Worm (Caenorhabditis elegans) whole organism, early embryonic: ENCODE results near the gene C13B9.2.

ENCODE experiments used
- B0310.2 ChIP-seq: sonication (generic microtip); optimal IDR thresholded peaks from 2 replicates; lab custom pipeline; 2016; ENCODE audit warnings: mild to moderate bottlenecking, missing genetic modification characterization, missing compliant biosample characterization
- F13C5.2 ChIP-seq: sonication (generic microtip); optimal IDR thresholded peaks from 2 replicates; lab custom pipeline; 2017; ENCODE audit warnings: mild to moderate bottlenecking, missing genetic modification characterization, inconsistent platforms, missing compliant biosample characterization
- aly-1 ChIP-seq: sonication (generic microtip); optimal IDR thresholded peaks from 2 replicates; lab custom pipeline; 2016; ENCODE audit warnings: missing genetic modification characterization, missing compliant biosample characterization
- ama-1 ChIP-seq: fragments of 150-350 bp; optimal IDR thresholded peaks from 2 replicates; lab custom pipeline; 2014
- ceh-13 ChIP-seq: fragments of 200-800 bp; sonication (Bioruptor generic); optimal IDR thresholded peaks from 2 replicates; lab custom pipeline; 2018; ENCODE audit warnings: mild to moderate bottlenecking, missing genetic modification characterization, missing compliant biosample characterization
- ceh-36 ChIP-seq: sonication (generic microtip); optimal IDR thresholded peaks from 2 replicates; lab custom pipeline; 2016; ENCODE audit warnings: missing genetic modification characterization, inconsistent platforms, missing compliant biosample characterization
- ets-7 ChIP-seq: sonication (generic microtip); optimal IDR thresholded peaks from 2 replicates; lab custom pipeline; 2016; ENCODE audit warnings: missing genotype, missing genetic modification characterization, missing compliant biosample characterization
- flt-1 ChIP-seq: fragments of 200-800 bp; sonication (Bioruptor generic); IDR thresholded peaks from 2 replicates; pipeline ENCODE4 v1.3.6; 2022; ENCODE audit warnings: missing genetic modification characterization, missing compliant biosample characterization
- hmbx-1 ChIP-seq: sonication (generic microtip); optimal IDR thresholded peaks from 2 replicates; lab custom pipeline; 2016; ENCODE audit warnings: mild to moderate bottlenecking, missing genetic modification characterization, missing compliant biosample characterization
- hmg-4 ChIP-seq: fragments of 200-800 bp; sonication (Bioruptor generic); optimal IDR thresholded peaks from 2 replicates; lab custom pipeline; 2018; ENCODE audit warnings: mild to moderate bottlenecking, missing genetic modification characterization, missing compliant biosample characterization
- hnd-1 ChIP-seq: sonication (generic microtip); optimal IDR thresholded peaks from 2 replicates; lab custom pipeline; 2016; ENCODE audit warnings: missing genetic modification characterization, missing compliant biosample characterization
- pes-1 ChIP-seq: fragments of 200-800 bp; sonication (Bioruptor generic); IDR thresholded peaks from 2 replicates; pipeline ENCODE4 v1.3.6; 2022; ENCODE audit warnings: missing genetic modification reagents, missing genetic modification characterization, missing compliant biosample characterization
- scrt-1 ChIP-seq: fragments of 200-800 bp; sonication (Bioruptor generic); IDR thresholded peaks from 2 replicates; pipeline ENCODE4 v1.3.6; 2022; ENCODE audit warnings: missing genetic modification characterization, missing compliant biosample characterization
- sea-1 ChIP-seq: fragments of 200-800 bp; sonication (Bioruptor generic); conservative IDR thresholded peaks from 2 replicates; pipeline ENCODE4 v1.3.6; 2022; ENCODE audit warnings: missing genetic modification characterization, missing compliant biosample characterization
- tbx-11 ChIP-seq: fragments of 200-800 bp; sonication (Bioruptor generic); IDR thresholded peaks from 2 replicates; pipeline ENCODE4 v1.3.6; 2022; ENCODE audit warnings: missing genetic modification characterization, missing compliant biosample characterization
- tbx-37 ChIP-seq: fragments of 200-800 bp; sonication (Bioruptor generic); conservative IDR thresholded peaks from 2 replicates; pipeline ENCODE4 v1.3.6; 2022; ENCODE audit warnings: missing genetic modification reagents, missing genetic modification characterization, missing compliant biosample characterization
- tra-4 ChIP-seq: sonication (generic microtip); optimal IDR thresholded peaks from 2 replicates; lab custom pipeline; 2017; ENCODE audit warnings: missing genetic modification characterization, missing compliant biosample characterization

Gene C13B9.2

DNA sequence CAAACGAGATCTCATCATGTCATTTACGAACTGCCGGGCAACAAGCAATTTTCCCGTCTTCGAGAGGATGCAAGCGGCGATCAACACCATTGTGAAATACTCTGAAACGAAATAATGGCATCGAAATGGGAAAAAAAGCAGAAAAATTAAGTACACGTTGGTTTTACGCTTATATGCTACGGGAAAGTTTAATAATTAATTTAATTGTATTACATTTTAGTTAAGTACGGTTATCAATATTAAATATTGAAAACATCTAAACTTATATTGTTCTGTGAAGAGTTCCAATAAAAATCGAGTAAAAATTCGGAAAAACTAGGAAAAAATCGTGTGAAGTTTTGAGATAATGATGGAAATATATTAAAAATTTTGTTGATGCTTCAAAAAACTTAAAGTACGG is 4.8 kb downstream of the C13B9.2 start, which contains the start of gene copd-1:
Gene copd-1, minus strand, starts transcription at position 101 of the 400 bp plus-strand sequence.
- no peak for TF ChIP-seq ama-1 (lab: Kevin White, UChicago)
- no peak for TF ChIP-seq ceh-13
- no peak for TF ChIP-seq flt-1 (GFP tag; lab: Robert Waterston, UW)
- TF ChIP-seq aly-1 (tag; lab: Kevin White, UChicago), result no peak
- TF ChIP-seq ets-7 (tag; lab: Kevin White, UChicago), result no peak
- TF ChIP-seq pes-1 (GFP tag; lab: Robert Waterston, UW), result no peak
- no peak for TF ChIP-seq scrt-1 (GFP tag; lab: Robert Waterston, UW)
- TF ChIP-seq tbx-11 (GFP tag; lab: Robert Waterston, UW), result no peak
- no peak for TF ChIP-seq F13C5.2 (tag; lab: Kevin White, UChicago)
- TF ChIP-seq tra-4 (tag; lab: Kevin White, UChicago), result no peak
- no peak for TF ChIP-seq B0310.2 (tag; lab: Kevin White, UChicago)
- no peak for TF ChIP-seq sea-1 (GFP tag; lab: Robert Waterston, UW)
- TF ChIP-seq hnd-1 (tag; lab: Kevin White, UChicago), result no peak
- no peak for TF ChIP-seq ceh-36 (tag; lab: Kevin White, UChicago)
- TF ChIP-seq hmg-4 (GFP tag; lab: Kevin White, UChicago), result no peak
- no peak for TF ChIP-seq tbx-37 (GFP tag; lab: Robert Waterston, UW)
- TF ChIP-seq hmbx-1 (tag; lab: Kevin White, UChicago), result no peak

DNA sequence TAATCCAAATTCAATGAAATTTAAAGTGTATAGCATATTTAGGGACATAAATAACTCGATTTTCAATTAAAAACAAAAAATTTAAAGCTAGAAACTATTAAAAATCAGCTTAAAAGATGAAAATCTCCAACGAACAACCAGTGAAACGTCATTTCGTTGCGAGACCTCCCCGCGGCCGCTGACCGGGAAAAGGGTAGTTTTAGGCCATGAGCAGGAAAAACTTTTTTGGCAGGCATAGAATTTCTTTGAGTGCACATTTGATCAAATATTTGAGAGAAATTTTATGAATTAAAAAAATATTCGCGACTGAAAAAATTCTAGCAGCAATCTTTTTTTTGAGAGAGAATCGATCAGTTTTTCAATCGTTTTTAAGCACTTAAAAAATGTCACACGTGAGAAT is 5.3 kb downstream of the C13B9.2 start:
- TF ChIP-seq flt-1 (GFP tag; lab: Robert Waterston, UW), result no peak
- TF ChIP-seq ets-7 (tag; lab: Kevin White, UChicago), result no peak
- TF ChIP-seq ceh-36 (tag; lab: Kevin White, UChicago), result no peak

ce11 chrIII:6639028-6639427 is 19.0 kb downstream of the C13B9.2 start:
- no peak for TF ChIP-seq tbx-11 (GFP tag; lab: Robert Waterston, UW)
- no peak for TF ChIP-seq sea-1 (GFP tag; lab: Robert Waterston, UW)
- no peak for TF ChIP-seq B0310.2 (tag; lab: Kevin White, UChicago)
- no peak for TF ChIP-seq hmbx-1 (tag; lab: Kevin White, UChicago)

ce11 chrIII:6645305-6645704 is 25.3 kb downstream of the C13B9.2 start:
- no peak for TF ChIP-seq hmg-4 (GFP tag; lab: Kevin White, UChicago)
- no peak for TF ChIP-seq flt-1 (GFP tag; lab: Robert Waterston, UW)

DNA sequence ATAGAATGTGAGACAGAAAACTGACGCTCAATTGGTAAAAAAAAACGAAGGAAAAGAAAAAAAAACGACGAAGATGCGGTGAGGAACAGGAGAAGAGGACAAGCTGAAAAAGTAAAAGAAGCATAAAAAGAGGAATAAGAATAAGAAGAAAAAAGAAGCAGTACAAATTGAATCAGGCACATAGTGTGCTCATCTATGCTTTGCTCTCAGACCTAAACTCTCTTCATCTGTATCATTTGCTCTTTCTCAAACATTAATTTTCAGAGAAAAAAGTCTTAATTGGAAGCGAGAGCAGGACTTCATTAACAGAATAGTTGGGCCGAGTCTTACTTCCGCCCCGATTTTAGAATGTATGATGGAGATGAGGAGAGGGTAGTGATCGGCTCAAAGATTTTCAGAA is 26.8 kb downstream of the C13B9.2 start:
- TF ChIP-seq hmbx-1 (tag; lab: Kevin White, UChicago) (no peak), hmg-4 (GFP tag; lab: Kevin White, UChicago) (no peak), F13C5.2 (tag; lab: Kevin White, UChicago) (no peak), tra-4 (tag; lab: Kevin White, UChicago) (no peak), sea-1 (GFP tag; lab: Robert Waterston, UW) (no peak), pes-1 (GFP tag; lab: Robert Waterston, UW) (no peak), aly-1 (tag; lab: Kevin White, UChicago) (no peak), flt-1 (GFP tag; lab: Robert Waterston, UW) (no peak), ceh-36 (tag; lab: Kevin White, UChicago) (no peak), tbx-37 (GFP tag; lab: Robert Waterston, UW) (no peak), ceh-13 (no peak), ets-7 (tag; lab: Kevin White, UChicago) (no peak), hnd-1 (tag; lab: Kevin White, UChicago) (no peak), scrt-1 (GFP tag; lab: Robert Waterston, UW) (no peak)

DNA sequence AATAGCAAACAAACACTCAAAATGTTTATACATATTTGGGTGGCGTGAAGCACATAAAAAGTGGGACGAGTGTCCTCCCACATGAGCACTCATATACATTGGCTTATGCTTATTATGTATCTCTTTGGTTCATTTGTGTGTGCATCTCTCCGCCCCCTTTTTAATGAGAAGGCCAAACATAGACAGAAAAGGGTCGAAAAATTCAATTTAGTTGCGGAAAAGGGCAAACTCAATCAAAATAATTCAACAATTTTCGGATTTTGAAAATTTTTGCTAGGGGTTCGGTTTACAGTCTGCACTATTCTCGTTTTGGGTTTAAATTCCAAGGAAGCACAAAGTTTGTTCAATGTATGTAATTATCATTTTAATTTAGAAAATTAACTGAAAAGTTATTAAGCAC is 27.5 kb downstream of the C13B9.2 start:
- TF ChIP-seq tra-4 (tag; lab: Kevin White, UChicago) (no peak), tbx-37 (GFP tag; lab: Robert Waterston, UW) (no peak), tbx-11 (GFP tag; lab: Robert Waterston, UW) (no peak), scrt-1 (GFP tag; lab: Robert Waterston, UW) (no peak), pes-1 (GFP tag; lab: Robert Waterston, UW) (no peak), flt-1 (GFP tag; lab: Robert Waterston, UW) (no peak), sea-1 (GFP tag; lab: Robert Waterston, UW) (no peak), hnd-1 (tag; lab: Kevin White, UChicago) (no peak), ceh-36 (tag; lab: Kevin White, UChicago) (no peak), F13C5.2 (tag; lab: Kevin White, UChicago) (no peak), hmg-4 (GFP tag; lab: Kevin White, UChicago) (no peak), ceh-13 (no peak), aly-1 (tag; lab: Kevin White, UChicago) (no peak), B0310.2 (tag; lab: Kevin White, UChicago) (no peak), ets-7 (tag; lab: Kevin White, UChicago) (no peak), ama-1 (lab: Kevin White, UChicago) (no peak), hmbx-1 (tag; lab: Kevin White, UChicago) (no peak)

ce11 chrIII:6651983-6652382 is 31.9 kb downstream of the C13B9.2 start, which contains the start of gene pdfr-1:
Gene pdfr-1 (minus strand): TSS chrIII:6652083.
- TF ChIP-seq scrt-1 (GFP tag; lab: Robert Waterston, UW) (no peak), ama-1 (lab: Kevin White, UChicago) (no peak), pes-1 (GFP tag; lab: Robert Waterston, UW) (no peak), sea-1 (GFP tag; lab: Robert Waterston, UW) (no peak), hmbx-1 (tag; lab: Kevin White, UChicago) (no peak), B0310.2 (tag; lab: Kevin White, UChicago) (no peak)

DNA sequence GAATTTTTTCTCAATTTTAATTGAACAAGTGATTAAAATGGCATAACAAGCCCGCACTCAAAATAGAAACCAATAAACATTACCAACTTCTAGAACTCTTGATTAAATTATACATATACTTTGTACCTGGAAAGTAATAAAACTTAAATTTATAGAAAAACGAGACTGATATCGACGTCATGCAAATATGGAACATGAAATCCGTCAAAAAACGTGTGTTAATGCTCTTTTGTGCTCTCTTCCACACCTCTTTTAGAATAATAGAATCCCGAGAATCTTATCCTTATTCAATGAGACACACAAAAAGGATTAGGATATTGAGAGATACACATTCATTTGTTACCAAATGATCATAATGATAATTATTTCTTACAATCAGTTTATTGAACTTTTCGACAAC is 33.9 kb downstream of the C13B9.2 start:
- TF ChIP-seq pes-1 (GFP tag; lab: Robert Waterston, UW) (no peak), hmg-4 (GFP tag; lab: Kevin White, UChicago) (no peak), hmbx-1 (tag; lab: Kevin White, UChicago) (no peak), hnd-1 (tag; lab: Kevin White, UChicago) (no peak), B0310.2 (tag; lab: Kevin White, UChicago) (no peak), tbx-11 (GFP tag; lab: Robert Waterston, UW) (no peak), F13C5.2 (tag; lab: Kevin White, UChicago) (no peak), tbx-37 (GFP tag; lab: Robert Waterston, UW) (no peak)
